Fruit fly (Drosophila melanogaster): ENCODE results near the gene Lsd-2.

Gene Lsd-2

DNA sequence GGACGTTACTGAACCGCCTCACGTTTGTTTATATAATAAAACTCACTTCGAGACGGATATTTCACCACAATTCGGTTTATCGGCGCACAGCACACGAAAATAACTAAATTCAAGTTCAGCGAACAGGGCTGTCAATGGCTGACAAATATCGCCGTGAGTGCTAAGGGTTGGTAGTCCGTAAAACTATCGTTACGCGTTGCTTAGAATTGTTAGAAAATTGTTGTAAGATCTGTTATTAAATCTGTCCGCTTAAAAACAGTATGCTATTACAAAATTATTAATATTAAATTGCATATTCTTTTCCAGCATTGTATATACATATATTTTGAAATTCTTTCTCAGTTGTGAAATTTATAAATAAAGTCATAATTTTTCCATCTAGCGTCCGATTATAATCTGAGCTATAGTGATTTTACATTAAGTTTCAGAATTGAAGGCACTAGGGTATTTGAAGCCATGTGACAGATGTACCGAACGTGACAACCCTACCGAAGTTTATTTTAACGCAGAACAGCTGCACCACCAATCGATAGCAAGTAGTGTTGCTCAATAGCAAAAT is 8.6 kb upstream of the Lsd-2 start, which contains the start of gene Cox17:
Gene Cox17, minus strand, starts transcription at position 120 of the 559 bp plus-strand sequence.
- no peak for TF ChIP-seq psq (optimal IDR thresholded peaks at IDR 0.05)
- no peak for TF ChIP-seq Sin3A (optimal IDR thresholded peaks at IDR 0.05)
- no peak for TF ChIP-seq insv (optimal IDR thresholded peaks at IDR 0.05)
- no peak for TF ChIP-seq Myc (optimal IDR thresholded peaks at IDR 0.05)
- TF ChIP-seq h (optimal IDR thresholded peaks at IDR 0.05): no peak
- TF ChIP-seq ttk (optimal IDR thresholded peaks at IDR 0.05): no peak

- TF ChIP-seq insv (optimal IDR thresholded peaks at IDR 0.05): no peak
Measured at dm6 chrX:15082681-15083080, 6.7 kb upstream of the Lsd-2 start, which contains the start of gene CG33178. TSS of gene CG33178 (plus strand) at chrX:15082827.

- no peak for TF ChIP-seq psq (optimal IDR thresholded peaks at IDR 0.05)
- no peak for TF ChIP-seq ttk (optimal IDR thresholded peaks at IDR 0.05)
- no peak for TF ChIP-seq insv (optimal IDR thresholded peaks at IDR 0.05)
- TF ChIP-seq h (optimal IDR thresholded peaks at IDR 0.05): no peak
- no peak for TF ChIP-seq Myc (optimal IDR thresholded peaks at IDR 0.05)
- TF ChIP-seq Sin3A (optimal IDR thresholded peaks at IDR 0.05): no peak
Measured at dm6 chrX:15080780-15081402, 4.9 kb upstream of the Lsd-2 start, which contains the start of gene CG33177. TSS of gene CG33177 (plus strand) at chrX:15081367.

DNA sequence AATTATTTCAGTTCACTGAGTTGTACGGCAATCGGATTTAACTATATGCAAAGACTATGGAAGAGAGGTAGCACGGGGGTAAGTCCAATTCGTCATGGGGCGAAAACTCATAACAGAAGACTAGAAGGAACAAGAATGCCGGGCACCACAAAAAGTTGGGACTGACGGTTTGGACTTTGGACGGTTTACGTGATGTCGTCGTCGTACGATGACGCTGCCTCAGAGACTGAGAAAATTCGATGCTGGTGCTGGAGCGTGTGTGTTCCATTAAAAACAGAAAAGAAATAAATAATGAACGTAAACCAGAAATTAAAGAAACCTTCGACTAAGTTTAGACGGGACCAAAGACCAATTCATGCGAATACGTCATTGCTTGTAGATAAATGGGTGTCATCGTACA is 3.9 kb upstream of the Lsd-2 start:
- TF ChIP-seq psq (optimal IDR thresholded peaks at IDR 0.05): no peak
- no peak for TF ChIP-seq Myc (optimal IDR thresholded peaks at IDR 0.05)
- no peak for TF ChIP-seq Sin3A (optimal IDR thresholded peaks at IDR 0.05)
- TF ChIP-seq ttk (optimal IDR thresholded peaks at IDR 0.05): no peak
- TF ChIP-seq insv (optimal IDR thresholded peaks at IDR 0.05): no peak
- TF ChIP-seq h (optimal IDR thresholded peaks at IDR 0.05): no peak

DNA sequence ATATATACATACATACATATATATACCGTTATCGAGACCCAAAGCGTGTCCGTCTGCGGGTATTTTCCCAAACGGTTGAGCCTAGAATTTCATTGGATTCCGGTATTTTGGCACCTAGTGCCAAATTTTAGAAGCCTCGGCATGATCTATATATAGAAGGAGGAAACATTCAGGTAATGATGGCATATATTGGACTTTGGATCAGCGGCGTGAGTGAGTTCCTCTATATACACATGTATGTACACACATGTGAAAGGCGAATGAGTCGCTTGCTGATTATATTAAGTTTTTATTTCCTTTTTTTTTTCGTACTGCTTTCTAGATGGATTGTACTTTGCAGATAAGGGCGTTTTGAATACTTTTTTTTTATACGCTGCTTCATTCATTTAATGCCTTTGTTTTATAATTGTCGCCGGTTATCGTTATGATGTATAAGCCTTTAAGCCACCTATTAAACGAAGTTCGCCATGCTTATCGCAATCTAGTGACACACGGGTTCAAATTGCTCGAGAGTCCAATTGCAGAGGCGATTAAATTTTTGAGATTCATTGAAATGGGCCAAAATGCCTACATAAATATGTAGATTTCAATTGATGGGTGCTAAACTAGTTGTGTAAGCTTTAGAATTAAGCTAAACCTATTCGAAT is 3.3 kb upstream of the Lsd-2 start:
- TF ChIP-seq insv (optimal IDR thresholded peaks at IDR 0.05): no peak
- TF ChIP-seq Myc (optimal IDR thresholded peaks at IDR 0.05): no peak

DNA sequence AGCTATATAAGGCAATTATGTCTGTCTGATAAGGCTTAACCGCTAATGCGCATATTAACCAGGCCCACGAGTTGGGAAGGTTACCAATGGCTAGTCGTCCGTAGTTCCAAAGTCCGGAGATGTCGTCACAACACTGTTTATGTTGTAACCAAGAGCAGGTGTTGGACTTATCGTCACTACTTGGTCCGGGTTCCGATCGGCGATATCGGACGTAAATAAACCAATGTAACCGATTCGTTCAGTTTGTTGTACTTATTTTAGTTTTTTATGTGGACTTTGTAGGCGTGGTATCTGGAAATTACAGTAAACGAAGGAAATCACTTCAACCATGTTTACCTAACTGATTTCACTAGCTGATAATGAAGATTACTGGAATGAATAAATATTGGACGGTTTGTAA is 2.4 kb upstream of the Lsd-2 start:
- TF ChIP-seq insv (optimal IDR thresholded peaks at IDR 0.05) (no peak), psq (optimal IDR thresholded peaks at IDR 0.05) (no peak), Myc (optimal IDR thresholded peaks at IDR 0.05) (no peak), h (optimal IDR thresholded peaks at IDR 0.05) (no peak), Sin3A (optimal IDR thresholded peaks at IDR 0.05) (no peak), ttk (optimal IDR thresholded peaks at IDR 0.05) (no peak)

- TF ChIP-seq h (optimal IDR thresholded peaks at IDR 0.05) (no peak), psq (optimal IDR thresholded peaks at IDR 0.05) (no peak), insv (optimal IDR thresholded peaks at IDR 0.05) (no peak), ttk (optimal IDR thresholded peaks at IDR 0.05) (no peak), Sin3A (optimal IDR thresholded peaks at IDR 0.05) (no peak), Myc (optimal IDR thresholded peaks at IDR 0.05) (no peak)
Measured at dm6 chrX:15077576-15078136, 1.6 kb upstream of the Lsd-2 start.

dm6 chrX:15076606-15077005 is 586 bp upstream of the Lsd-2 start:
- TF ChIP-seq Sin3A (optimal IDR thresholded peaks at IDR 0.05) (no peak), ttk (optimal IDR thresholded peaks at IDR 0.05) (no peak), psq (optimal IDR thresholded peaks at IDR 0.05) (no peak), insv (optimal IDR thresholded peaks at IDR 0.05) (no peak), Myc (optimal IDR thresholded peaks at IDR 0.05) (no peak), h (optimal IDR thresholded peaks at IDR 0.05) (no peak)

- no peak for TF ChIP-seq ttk (optimal IDR thresholded peaks at IDR 0.05)
- TF ChIP-seq insv (optimal IDR thresholded peaks at IDR 0.05): no peak
Measured at dm6 chrX:15075485-15076037, 459 bp downstream of the Lsd-2 start.

DNA sequence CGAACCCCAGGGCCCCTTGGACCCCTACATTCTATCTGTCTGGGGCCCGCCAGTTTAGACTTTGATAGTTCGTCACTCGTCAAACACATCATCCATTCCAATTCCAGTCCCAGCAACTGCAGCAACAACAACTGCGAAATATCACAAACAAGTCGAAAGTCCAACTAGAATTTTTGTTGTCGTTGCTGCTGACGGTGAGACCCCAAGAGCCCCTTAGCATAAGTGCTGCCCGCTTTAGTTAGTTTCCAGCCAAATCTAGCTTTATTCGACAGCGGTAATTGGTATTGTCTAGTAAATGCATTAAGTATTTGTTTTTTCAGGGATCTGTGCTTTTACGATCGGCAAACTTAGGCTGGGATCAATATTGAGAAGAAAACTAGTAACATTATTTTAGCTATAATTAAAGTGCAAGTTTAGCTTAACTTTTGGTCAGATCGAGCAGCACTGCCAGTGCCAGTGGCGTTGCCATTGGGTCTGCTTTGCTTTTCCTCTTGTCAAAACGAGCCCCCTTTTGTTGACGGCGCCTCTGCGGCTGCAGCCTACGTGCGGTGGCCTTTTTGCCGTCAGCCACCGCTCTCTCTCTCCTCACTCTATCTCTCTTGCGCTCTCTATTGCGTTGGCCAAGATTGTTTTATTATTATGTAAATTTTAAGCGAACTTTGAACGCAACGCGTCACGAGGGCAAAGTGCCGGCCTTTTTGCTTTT is 1.2 kb downstream of the Lsd-2 start:
- TF ChIP-seq psq (optimal IDR thresholded peaks at IDR 0.05): no peak
- no peak for TF ChIP-seq Sin3A (optimal IDR thresholded peaks at IDR 0.05)
- no peak for TF ChIP-seq ttk (optimal IDR thresholded peaks at IDR 0.05)
- no peak for TF ChIP-seq insv (optimal IDR thresholded peaks at IDR 0.05)
- TF ChIP-seq h (optimal IDR thresholded peaks at IDR 0.05): no peak
- no peak for TF ChIP-seq Myc (optimal IDR thresholded peaks at IDR 0.05)

DNA sequence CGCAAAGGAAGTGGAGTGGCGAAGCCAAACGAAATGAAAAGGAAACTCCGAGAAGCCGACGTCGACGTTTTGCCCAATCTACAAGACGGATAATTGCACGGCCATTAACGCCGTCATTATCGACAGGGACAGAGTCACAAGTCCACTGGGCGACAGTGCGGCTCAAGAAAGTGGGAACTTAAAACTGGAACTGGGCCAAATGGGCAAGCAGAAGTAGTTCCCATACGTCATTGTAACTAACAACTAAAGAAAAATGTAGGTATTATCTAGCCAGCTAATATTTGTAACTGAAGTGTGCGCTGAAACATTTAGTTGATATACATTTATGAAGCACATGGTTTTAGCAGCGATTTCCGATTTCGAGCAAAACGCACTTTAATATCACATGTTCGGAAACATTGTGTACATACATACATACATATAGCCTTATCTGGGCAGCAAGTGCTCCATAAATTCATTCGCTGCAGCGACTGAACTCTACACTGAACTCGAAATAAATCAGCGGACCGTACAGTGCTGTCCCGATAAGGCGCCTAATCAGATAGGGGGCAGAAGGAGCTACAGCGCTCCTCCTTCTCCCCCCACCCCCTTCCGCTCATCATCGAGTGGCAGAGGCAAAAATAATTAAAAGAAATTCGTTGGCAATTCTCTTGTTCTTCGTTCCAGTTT is 5.1 kb downstream of the Lsd-2 start:
- TF ChIP-seq ttk (optimal IDR thresholded peaks at IDR 0.05): no peak
- no peak for TF ChIP-seq Myc (optimal IDR thresholded peaks at IDR 0.05)
- no peak for TF ChIP-seq psq (optimal IDR thresholded peaks at IDR 0.05)
- no peak for TF ChIP-seq h (optimal IDR thresholded peaks at IDR 0.05)
- no peak for TF ChIP-seq insv (optimal IDR thresholded peaks at IDR 0.05)
- TF ChIP-seq Sin3A (optimal IDR thresholded peaks at IDR 0.05): no peak
